Worm (Caenorhabditis elegans) whole organism, L3 larva: ENCODE data around the gene nhr-209.

Experiments
- ceh-9 ChIP-seq: sonication (generic microtip); optimal IDR thresholded peaks from 2 replicates; lab custom pipeline; 2018; ENCODE audit warnings: missing biosample characterization, missing genetic modification characterization
- lin-39 ChIP-seq: fragments of 150-350 bp; optimal IDR thresholded peaks from 2 replicates; lab custom pipeline; 2018; ENCODE audit warnings: missing biosample characterization, missing genetic modification reagents, missing genetic modification characterization
- lsy-12 ChIP-seq: sonication (generic microtip); optimal IDR thresholded peaks from 2 replicates; lab custom pipeline; 2016; ENCODE audit warnings: mild to moderate bottlenecking, missing genetic modification characterization, missing compliant biosample characterization
- nfya-1 ChIP-seq: sonication (generic microtip); optimal IDR thresholded peaks from 2 replicates; lab custom pipeline; 2017; ENCODE audit warnings: missing genetic modification characterization, mild to moderate bottlenecking, missing compliant biosample characterization, antibody characterized with exemption, moderate library complexity; ENCODE audit not compliant: insufficient read depth
- nhr-237 ChIP-seq: fragments of 150-350 bp; optimal IDR thresholded peaks from 2 replicates; lab custom pipeline; 2014; ENCODE audit warnings: missing biosample characterization, missing genetic modification characterization
- pha-4 ChIP-seq: fragments of 150-350 bp; optimal IDR thresholded peaks from 2 replicates; lab custom pipeline; 2014; ENCODE audit warnings: missing biosample characterization, missing genetic modification reagents, missing genetic modification characterization
- skn-1 ChIP-seq: fragments of 150-350 bp; optimal IDR thresholded peaks from 2 replicates; lab custom pipeline; 2014; ENCODE audit warnings: missing biosample characterization, missing genetic modification characterization

DNA sequence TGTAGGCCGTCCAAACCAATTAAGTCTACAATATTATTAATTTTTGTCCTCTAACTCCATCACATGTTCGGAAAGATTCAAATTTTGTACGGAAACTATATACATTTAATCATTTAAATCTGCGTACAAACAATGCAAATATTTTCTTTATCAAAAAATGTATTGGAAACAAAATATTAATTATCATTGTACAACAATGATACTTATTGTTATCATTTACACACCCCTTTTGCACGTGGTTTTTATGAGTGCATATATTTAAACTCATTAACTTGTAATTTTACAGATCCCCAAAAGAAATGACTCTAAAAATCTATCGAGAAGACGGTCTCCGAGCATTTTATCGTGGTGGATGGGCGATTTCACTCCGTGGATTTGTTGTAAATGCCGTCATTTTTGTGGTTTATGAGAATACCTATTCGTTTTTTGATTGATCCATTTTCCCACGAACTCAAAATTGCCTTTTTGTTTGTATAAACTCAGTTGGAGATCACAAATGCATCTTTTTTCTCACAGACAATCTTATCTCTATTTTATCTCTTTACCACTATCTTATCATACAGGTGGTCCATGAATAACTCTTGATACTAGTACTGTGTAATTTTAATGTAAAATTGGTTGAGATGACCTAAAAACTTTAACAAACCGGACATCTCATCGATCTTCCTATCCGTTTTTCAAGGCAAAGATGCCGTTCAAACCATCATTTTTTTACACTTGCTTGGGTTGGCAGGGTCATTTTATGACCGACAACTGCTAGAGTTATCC is 11.9 kb upstream of the nhr-209 start:
- TF ChIP-seq lsy-12 (tag; lab: Kevin White, UChicago): no peak
- TF ChIP-seq nfya-1 (tag; lab: Kevin White, UChicago): no peak
- no peak for TF ChIP-seq skn-1 (tag; lab: Kevin White, UChicago)
- no peak for TF ChIP-seq ceh-9 (tag; lab: Kevin White, UChicago)
- no peak for TF ChIP-seq nhr-237
- TF ChIP-seq lin-39 (tag; lab: Kevin White, UChicago): no peak
- TF ChIP-seq pha-4: peak; percentile 43
